Fruit fly (Drosophila melanogaster) whole organism, prepupa: Measurements from ENCODE around the gene CG18810.

Source experiments
- CG10669 ChIP-seq: fragments of 200-800 bp; sonication (Bioruptor generic); optimal IDR thresholded peaks from 3 replicates; lab custom pipeline; 2018; ENCODE audit warnings: missing biosample characterization, mild to moderate bottlenecking, missing genetic modification characterization, moderate library complexity
- CG15336 ChIP-seq: fragments of 200-800 bp; sonication (Bioruptor generic); IDR thresholded peaks from 2 replicates; pipeline ENCODE4 v1.3.6; 2022; ENCODE audit warnings: missing biosample characterization, missing genetic modification characterization
- CG32006 ChIP-seq: fragments of 200-800 bp; sonication (Bioruptor generic); optimal IDR thresholded peaks from 3 replicates; lab custom pipeline; 2017; ENCODE audit warnings: missing biosample characterization, mild to moderate bottlenecking, missing genetic modification characterization
- CG34406 ChIP-seq: fragments of 200-800 bp; sonication (Bioruptor generic); optimal IDR thresholded peaks from 3 replicates; lab custom pipeline; 2016; ENCODE audit warnings: missing biosample characterization, missing genetic modification characterization
- CG9139 ChIP-seq: fragments of 200-800 bp; sonication (Bioruptor generic); optimal IDR thresholded peaks from 3 replicates; lab custom pipeline; 2017; ENCODE audit warnings: missing biosample characterization, mild to moderate bottlenecking, missing genetic modification characterization
- Eip75B ChIP-seq: fragments of 200-800 bp; sonication (Bioruptor generic); optimal IDR thresholded peaks from 3 replicates; lab custom pipeline; 2016; ENCODE audit warnings: missing biosample characterization, missing genetic modification characterization
- Sox14 ChIP-seq: fragments of 200-800 bp; sonication (Bioruptor generic); optimal IDR thresholded peaks from 3 replicates; lab custom pipeline; 2016; ENCODE audit warnings: missing biosample characterization, missing genetic modification characterization
- esn ChIP-seq: fragments of 200-800 bp; sonication (Bioruptor generic); optimal IDR thresholded peaks from 2 replicates; lab custom pipeline; 2016; ENCODE audit warnings: missing biosample characterization, mild to moderate bottlenecking, missing genetic modification characterization, moderate library complexity
- pdm3 ChIP-seq: fragments of 200-800 bp; sonication (Bioruptor generic); optimal IDR thresholded peaks from 3 replicates; lab custom pipeline; 2016; ENCODE audit warnings: missing biosample characterization, missing genetic modification characterization
- salr ChIP-seq, 2 experiments: fragments of 200-800 bp; sonication (Bioruptor generic); optimal IDR thresholded peaks; 3 replicates each; lab custom pipeline; 2016 to 2018; ENCODE audit warnings: missing biosample characterization in 2 of 2, missing genetic modification characterization in 2 of 2, mild to moderate bottlenecking in 1 of 2
- spab ChIP-seq: fragments of 200-800 bp; sonication (Bioruptor generic); optimal IDR thresholded peaks from 2 replicates; lab custom pipeline; 2017; ENCODE audit warnings: missing biosample characterization, mild to moderate bottlenecking, missing genetic modification characterization, missing genetic modification reagents
- ss ChIP-seq, 2 experiments: fragments of 200-800 bp; sonication (Bioruptor generic); optimal IDR thresholded peaks; 2 replicates in 1 of 2; 3 replicates in 1 of 2; lab custom pipeline; 2017 to 2018; ENCODE audit warnings: mild to moderate bottlenecking in 2 of 2, missing biosample characterization in 2 of 2, missing genetic modification characterization in 2 of 2, moderate library complexity in 1 of 2

CG18810 gene

DNA sequence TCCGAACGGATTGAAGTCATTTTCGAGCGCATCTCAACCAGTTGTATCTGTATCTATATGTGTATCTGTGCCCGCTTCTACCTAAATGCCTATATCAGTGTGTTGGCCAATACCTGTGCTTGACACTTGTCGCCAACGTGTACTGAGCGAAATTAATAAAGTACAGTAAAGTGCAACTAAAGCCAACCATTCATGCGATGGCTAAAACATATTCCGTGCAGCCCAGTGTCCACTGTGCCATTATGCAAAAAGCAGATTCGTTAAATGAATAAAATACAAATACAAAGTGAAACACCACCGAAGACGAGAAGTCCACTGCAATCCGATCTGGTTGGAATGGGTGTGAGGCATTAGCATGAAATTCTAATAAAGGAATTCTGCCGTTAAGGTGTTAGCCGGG, 46.4 kb downstream of the CG18810 start (continued):
- TF ChIP-seq CG32006 (GFP tag; lab: Kevin White, UChicago) (peak; percentile 42), CG15336 (GFP tag; lab: Robert Waterston, UW) (no peak), Eip75B (GFP tag; lab: Kevin White, UChicago) (no peak), CG34406 (GFP tag; lab: Kevin White, UChicago) (peak; percentile 5), CG10669 (no peak), pdm3 (GFP tag; lab: Kevin White, UChicago) (peak; percentile 26), salr (GFP tag; optimal IDR thresholded peaks at IDR 0.05; lab: Kevin White, UChicago) (no peak), ss (GFP tag; optimal IDR thresholded peaks at IDR 0.05; lab: Kevin White, UChicago) (peak in 1 of 2 experiments; percentile 23), spab (no peak), Sox14 (no peak), esn (no peak), CG9139 (GFP tag; lab: Kevin White, UChicago) (no peak)
